ENCODE assay signal across 5 fruit fly cellular contexts in genomic region chr3R:7162356-7163289, dm6.
TF ChIP-seq lines count a peak whose summit lies in the region.

Gene sas (plus strand): TSS chr3R:7162808.

- no peak for TF ChIP-seq CTCF in whole organism, embryonic (GFP tag; optimal IDR thresholded peaks at IDR 0.05; lab: Kevin White, UChicago)

TF ChIP-seq in whole organism, 6 proteins besides CTCF, POLR2A, EP300 and RAD21:
- TF ChIP-seq usp (GFP tag; optimal IDR thresholded peaks at IDR 0.05; lab: Kevin White, UChicago): no peak
- TF ChIP-seq EcR (GFP tag; optimal IDR thresholded peaks at IDR 0.05; lab: Kevin White, UChicago): peak in 1 of 2 experiments; percentile 64
- no peak for TF ChIP-seq pan (optimal IDR thresholded peaks at IDR 0.05; lab: Kevin White, UChicago)
- TF ChIP-seq CG8478 (optimal IDR thresholded peaks at IDR 0.05; lab: Kevin White, UChicago): no peak
- TF ChIP-seq Dll (optimal IDR thresholded peaks at IDR 0.05; lab: Kevin White, UChicago): peak; percentile 69
- no peak for TF ChIP-seq psq (optimal IDR thresholded peaks at IDR 0.05; lab: Kevin White, UChicago)
TF ChIP-seq in whole organism: peak in this region for 2.

TF ChIP-seq in whole organism, embryonic, 481 proteins besides CTCF, POLR2A, EP300 and RAD21 (continues in another document):
- TF ChIP-seq CG15696 (tag; optimal IDR thresholded peaks at IDR 0.05; lab: Kevin White, UChicago) (no peak), Elba2 (GFP tag; optimal IDR thresholded peaks at IDR 0.05; lab: Kevin White, UChicago) (peak; percentile 76), stwl (tag; optimal IDR thresholded peaks at IDR 0.05; lab: Kevin White, UChicago) (no peak), CG9932 (GFP tag; IDR thresholded peaks at IDR 0.05; lab: Robert Waterston, UW) (no peak), pb (GFP tag; optimal IDR thresholded peaks at IDR 0.05; lab: Kevin White, UChicago) (no peak), zfh2 (GFP tag; optimal IDR thresholded peaks at IDR 0.05; lab: Kevin White, UChicago) (no peak), CG12071 (GFP tag; optimal IDR thresholded peaks at IDR 0.05; lab: Kevin White, UChicago) (no peak), CG17829 (tag; optimal IDR thresholded peaks at IDR 0.05; lab: Kevin White, UChicago) (no peak), zfh1 (GFP tag; IDR thresholded peaks at IDR 0.05; lab: Robert Waterston, UW) (no peak), org-1 (GFP tag; optimal IDR thresholded peaks at IDR 0.05; lab: Kevin White, UChicago) (no peak), sim (GFP tag; IDR thresholded peaks at IDR 0.05; lab: Robert Waterston, UW) (no peak), CG2129 (GFP tag; IDR thresholded peaks at IDR 0.05; lab: Robert Waterston, UW; ENCODE audit: partially characterized antibody) (no peak), CG11093 (GFP tag; IDR thresholded peaks at IDR 0.05; lab: Robert Waterston, UW) (no peak), klu (GFP tag; IDR thresholded peaks at IDR 0.05; lab: Robert Waterston, UW) (no peak), mirr (GFP tag; optimal IDR thresholded peaks at IDR 0.05; lab: Kevin White, UChicago) (no peak), CG32532 (GFP tag; IDR thresholded peaks at IDR 0.05; lab: Robert Waterston, UW) (peak; percentile 40; the same call in 1 of the 2 replicates), bab2 (GFP tag; optimal IDR thresholded peaks at IDR 0.05; lab: Kevin White, UChicago) (no peak), bsh (GFP tag; optimal IDR thresholded peaks at IDR 0.05; lab: Kevin White, UChicago) (no peak), gt (GFP tag; IDR thresholded peaks at IDR 0.05; lab: Robert Waterston, UW) (no peak), Bgb (GFP tag; IDR thresholded peaks at IDR 0.05; lab: Robert Waterston, UW; ENCODE audit: partially characterized antibody) (peak; percentile 32; the same call in 1 of the 2 replicates), fd96Cb (tag; optimal IDR thresholded peaks at IDR 0.05; lab: Kevin White, UChicago) (no peak)

TF ChIP-seq in whole organism, prepupa, 60 proteins besides CTCF, POLR2A, EP300 and RAD21 (continues in another document):
- TF ChIP-seq svp (GFP tag; lab: Kevin White, UChicago) (no peak), Hr38 (GFP tag; optimal IDR thresholded peaks at IDR 0.05; lab: Kevin White, UChicago) (no peak), Met (GFP tag; optimal IDR thresholded peaks at IDR 0.05; lab: Kevin White, UChicago) (no peak), CG11294 (GFP tag; IDR thresholded peaks at IDR 0.05; lab: Robert Waterston, UW) (no peak), Hr4 (GFP tag; optimal IDR thresholded peaks at IDR 0.05; lab: Kevin White, UChicago) (no peak), Eip78C (GFP tag; lab: Kevin White, UChicago) (peak; percentile 82), CG10669 (GFP tag; optimal IDR thresholded peaks at IDR 0.05; lab: Kevin White, UChicago) (no peak), CG9139 (GFP tag; optimal IDR thresholded peaks at IDR 0.05; lab: Kevin White, UChicago) (peak; percentile 10), Lpt (GFP tag; optimal IDR thresholded peaks at IDR 0.05; lab: Kevin White, UChicago) (no peak), CG8119 (GFP tag; IDR thresholded peaks at IDR 0.05; lab: Robert Waterston, UW) (0 out of 3 replicates have a peak, but pooled peaks have one; percentile 32), CG10631 (GFP tag; optimal IDR thresholded peaks at IDR 0.05; lab: Kevin White, UChicago) (no peak), dsx (GFP tag; optimal IDR thresholded peaks at IDR 0.05; lab: Kevin White, UChicago; ENCODE audit: poor library complexity, severe bottlenecking) (peak; percentile 48), CG6792 (GFP tag; optimal IDR thresholded peaks at IDR 0.05; lab: Kevin White, UChicago) (no peak), Eip75B (GFP tag; optimal IDR thresholded peaks at IDR 0.05; lab: Kevin White, UChicago) (peak; percentile 8), CG6276 (GFP tag; optimal IDR thresholded peaks at IDR 0.05; lab: Kevin White, UChicago) (no peak), vri (GFP tag; optimal IDR thresholded peaks at IDR 0.05; lab: Kevin White, UChicago) (peak; percentile 41), salr (GFP tag; optimal IDR thresholded peaks at IDR 0.05; lab: Kevin White, UChicago) (no peak), achi (GFP tag; optimal IDR thresholded peaks at IDR 0.05; lab: Kevin White, UChicago) (no peak), lz (GFP tag; optimal IDR thresholded peaks at IDR 0.05; lab: Kevin White, UChicago) (no peak), pdm3 (GFP tag; optimal IDR thresholded peaks at IDR 0.05; lab: Kevin White, UChicago) (no peak), CG7368 (GFP tag; optimal IDR thresholded peaks at IDR 0.05; lab: Kevin White, UChicago) (no peak), eg (GFP tag; IDR thresholded peaks at IDR 0.05; lab: Robert Waterston, UW) (0 out of 3 replicates have a peak, but pooled peaks have one; percentile 28), Eip93F (GFP tag; optimal IDR thresholded peaks at IDR 0.05; lab: Kevin White, UChicago) (no peak)

TF ChIP-seq in whole organism, pupa, 21 proteins besides CTCF, POLR2A, EP300 and RAD21:
- no peak for TF ChIP-seq CG17806 (tag; optimal IDR thresholded peaks at IDR 0.05; lab: Kevin White, UChicago)
- no peak for TF ChIP-seq fd96Ca (GFP tag; IDR thresholded peaks at IDR 0.05; lab: Robert Waterston, UW)
- no peak for TF ChIP-seq Pif1A (GFP tag; optimal IDR thresholded peaks at IDR 0.05; lab: Kevin White, UChicago)
- no peak for TF ChIP-seq CG14655 (GFP tag; optimal IDR thresholded peaks at IDR 0.05; lab: Kevin White, UChicago)
- TF ChIP-seq CG10348 (GFP tag; IDR thresholded peaks at IDR 0.05; lab: Robert Waterston, UW): no peak
- no peak for TF ChIP-seq gl (tag; optimal IDR thresholded peaks at IDR 0.05; lab: Kevin White, UChicago)
- no peak for TF ChIP-seq CG8301 (tag; optimal IDR thresholded peaks at IDR 0.05; lab: Kevin White, UChicago)
- TF ChIP-seq EcR (GFP tag; optimal IDR thresholded peaks at IDR 0.05; lab: Kevin White, UChicago): peak; percentile 97
- TF ChIP-seq CG34367 (tag; optimal IDR thresholded peaks at IDR 0.05; lab: Kevin White, UChicago): no peak
- peak; percentile 16 for TF ChIP-seq Snoo (tag; optimal IDR thresholded peaks at IDR 0.05; lab: Kevin White, UChicago)
- no peak for TF ChIP-seq CG15710 (tag; optimal IDR thresholded peaks at IDR 0.05; lab: Kevin White, UChicago)
- TF ChIP-seq Pif1B (GFP tag; optimal IDR thresholded peaks at IDR 0.05; lab: Kevin White, UChicago): peak; percentile 28
- TF ChIP-seq CG8159 (tag; optimal IDR thresholded peaks at IDR 0.05; lab: Kevin White, UChicago): no peak
- peak; percentile 17; the same call in 1 of the 2 replicates for TF ChIP-seq Ets98B (GFP tag; IDR thresholded peaks at IDR 0.05; lab: Robert Waterston, UW)
- TF ChIP-seq CG12605 (GFP tag; IDR thresholded peaks at IDR 0.05; lab: Robert Waterston, UW): peak; percentile 46; the same call in 1 of the 2 replicates
- no peak for TF ChIP-seq D1 (tag; optimal IDR thresholded peaks at IDR 0.05; lab: Kevin White, UChicago)
- TF ChIP-seq rn (GFP tag; IDR thresholded peaks at IDR 0.05; lab: Robert Waterston, UW): no peak
- TF ChIP-seq CG32121 (GFP tag; IDR thresholded peaks at IDR 0.05; lab: Robert Waterston, UW): no peak
- TF ChIP-seq CG13204 (GFP tag; optimal IDR thresholded peaks at IDR 0.05; lab: Kevin White, UChicago): peak; percentile 14
- TF ChIP-seq CG4496 (GFP tag; IDR thresholded peaks at IDR 0.05; lab: Robert Waterston, UW): peak; percentile 45; the same call in 2 of the 3 replicates
- no peak for TF ChIP-seq CG9948 (tag; optimal IDR thresholded peaks at IDR 0.05; lab: Kevin White, UChicago)
TF ChIP-seq in whole organism, pupa: peak in this region for 7.

TF ChIP-seq in whole organism, wandering third instar larva, 38 proteins besides CTCF, POLR2A, EP300 and RAD21 (continues in another document):
- TF ChIP-seq sage (GFP tag; optimal IDR thresholded peaks at IDR 0.05; lab: Kevin White, UChicago) (no peak), Sp1 (GFP tag; optimal IDR thresholded peaks at IDR 0.05; lab: Kevin White, UChicago) (peak; percentile 22), Dif (GFP tag; optimal IDR thresholded peaks at IDR 0.05; lab: Kevin White, UChicago; ENCODE audit: partially characterized antibody) (peak; percentile 32), HLH106 (tag; optimal IDR thresholded peaks at IDR 0.05; lab: Kevin White, UChicago) (no peak), Dfd (GFP tag; optimal IDR thresholded peaks at IDR 0.05; lab: Kevin White, UChicago) (no peak), Myc (optimal IDR thresholded peaks at IDR 0.05; lab: Kevin White, UChicago) (no peak), N (GFP tag; optimal IDR thresholded peaks at IDR 0.05; lab: Kevin White, UChicago) (no peak), Vsx2 (GFP tag; optimal IDR thresholded peaks at IDR 0.05; lab: Kevin White, UChicago; ENCODE audit: partially characterized antibody) (peak; percentile 69), CG9705 (GFP tag; optimal IDR thresholded peaks at IDR 0.05; lab: Kevin White, UChicago) (no peak), pan (optimal IDR thresholded peaks at IDR 0.05; lab: Kevin White, UChicago) (no peak), br (GFP tag; optimal IDR thresholded peaks at IDR 0.05; lab: Kevin White, UChicago) (peak; percentile 9), Hnf4 (GFP tag; optimal IDR thresholded peaks at IDR 0.05; lab: Kevin White, UChicago) (no peak), Mio (GFP tag; optimal IDR thresholded peaks at IDR 0.05; lab: Kevin White, UChicago) (no peak), jim (GFP tag; optimal IDR thresholded peaks at IDR 0.05; lab: Kevin White, UChicago) (no peak), CrebA (GFP tag; optimal IDR thresholded peaks at IDR 0.05; lab: Kevin White, UChicago; ENCODE audit: borderline replicate concordance) (peak; percentile 62), usp (GFP tag; optimal IDR thresholded peaks at IDR 0.05; lab: Kevin White, UChicago) (no peak), lola (GFP tag; optimal IDR thresholded peaks at IDR 0.05; lab: Kevin White, UChicago) (no peak), sv (GFP tag; optimal IDR thresholded peaks at IDR 0.05; lab: Kevin White, UChicago) (no peak), foxo (GFP tag; optimal IDR thresholded peaks at IDR 0.05; lab: Kevin White, UChicago) (no peak), Jra (GFP tag; optimal IDR thresholded peaks at IDR 0.05; lab: Kevin White, UChicago) (no peak), tai (GFP tag; optimal IDR thresholded peaks at IDR 0.05; lab: Kevin White, UChicago) (no peak), Abd-B (GFP tag; optimal IDR thresholded peaks at IDR 0.05; lab: Kevin White, UChicago) (no peak), CG32264 (GFP tag; optimal IDR thresholded peaks at IDR 0.05; lab: Kevin White, UChicago) (no peak), dl (GFP tag; optimal IDR thresholded peaks at IDR 0.05; lab: Kevin White, UChicago; ENCODE audit: insufficient read depth in 1 of 2, partially characterized antibody in 2 of 2) (peak in 1 of 2 experiments; percentile 58), h (GFP tag; optimal IDR thresholded peaks at IDR 0.05; lab: Kevin White, UChicago) (peak; percentile 2), Hr83 (GFP tag; optimal IDR thresholded peaks at IDR 0.05; lab: Kevin White, UChicago; ENCODE audit: poor library complexity, severe bottlenecking) (no peak), Hr78 (GFP tag; optimal IDR thresholded peaks at IDR 0.05; lab: Kevin White, UChicago) (no peak), fru (GFP tag; optimal IDR thresholded peaks at IDR 0.05; lab: Kevin White, UChicago) (peak; percentile 18), dmrt93B (GFP tag; optimal IDR thresholded peaks at IDR 0.05; lab: Kevin White, UChicago) (no peak), ey (GFP tag; optimal IDR thresholded peaks at IDR 0.05; lab: Kevin White, UChicago) (no peak)
